Worm (Caenorhabditis elegans) whole organism, late embryonic: ENCODE data around the gene maph-1.3.

Source experiments
- C08G9.2 ChIP-seq: sonication (generic microtip); optimal IDR thresholded peaks from 2 replicates; lab custom pipeline; 2016; ENCODE audit warnings: mild to moderate bottlenecking, missing genetic modification characterization, moderate library complexity, missing compliant biosample characterization
- C38D4.7 ChIP-seq: fragments of 200-800 bp; sonication (Bioruptor generic); optimal IDR thresholded peaks from 2 replicates; lab custom pipeline; 2018; ENCODE audit warnings: mild to moderate bottlenecking, missing genetic modification characterization, moderate library complexity, missing compliant biosample characterization
- ceh-18 ChIP-seq: sonication (generic microtip); optimal IDR thresholded peaks from 2 replicates; lab custom pipeline; 2016; ENCODE audit warnings: missing genetic modification characterization, missing compliant biosample characterization
- ceh-22 ChIP-seq: sonication (generic microtip); optimal IDR thresholded peaks from 2 replicates; lab custom pipeline; 2017; ENCODE audit warnings: missing biosample characterization, missing genetic modification characterization
- ceh-31 ChIP-seq: sonication (generic microtip); optimal IDR thresholded peaks from 2 replicates; lab custom pipeline; 2016; ENCODE audit warnings: missing genetic modification characterization, missing compliant biosample characterization
- ceh-34 ChIP-seq: sonication (generic microtip); optimal IDR thresholded peaks from 2 replicates; lab custom pipeline; 2016; ENCODE audit warnings: mild to moderate bottlenecking, missing genetic modification characterization, missing compliant biosample characterization
- ceh-45 ChIP-seq: fragments of 200-800 bp; sonication (Bioruptor generic); IDR thresholded peaks from 2 replicates; pipeline ENCODE4 v1.3.6; 2022; ENCODE audit warnings: missing genetic modification reagents, missing genetic modification characterization, missing compliant biosample characterization
- ceh-48 ChIP-seq: sonication (generic microtip); optimal IDR thresholded peaks from 2 replicates; lab custom pipeline; 2016; ENCODE audit warnings: missing genetic modification characterization, inconsistent platforms, missing compliant biosample characterization
- ceh-6 ChIP-seq: fragments of 200-800 bp; sonication (Bioruptor generic); optimal IDR thresholded peaks from 2 replicates; lab custom pipeline; 2018; ENCODE audit warnings: mild to moderate bottlenecking, missing genetic modification characterization, missing compliant biosample characterization
- ceh-9 ChIP-seq: sonication (generic microtip); optimal IDR thresholded peaks from 2 replicates; lab custom pipeline; 2016; ENCODE audit warnings: mild to moderate bottlenecking, missing genetic modification characterization, inconsistent platforms, missing compliant biosample characterization
- dmd-4 ChIP-seq: sonication (generic microtip); optimal IDR thresholded peaks from 2 replicates; lab custom pipeline; 2016; ENCODE audit warnings: borderline replicate concordance, missing genetic modification characterization, missing compliant biosample characterization
- dve-1 ChIP-seq: sonication (generic microtip); optimal IDR thresholded peaks from 2 replicates; lab custom pipeline; 2017; ENCODE audit warnings: antibody characterized with exemption, mild to moderate bottlenecking, missing genetic modification characterization, missing compliant biosample characterization
- elt-4 ChIP-seq: sonication (generic microtip); optimal IDR thresholded peaks from 2 replicates; lab custom pipeline; 2016; ENCODE audit warnings: missing genetic modification characterization, missing compliant biosample characterization
- eyg-1 ChIP-seq: sonication (generic microtip); optimal IDR thresholded peaks from 2 replicates; lab custom pipeline; 2016; ENCODE audit warnings: missing genotype, missing genetic modification characterization, missing compliant biosample characterization
- fax-1 ChIP-seq: sonication (generic microtip); optimal IDR thresholded peaks from 2 replicates; lab custom pipeline; 2016; ENCODE audit warnings: missing genotype, missing genetic modification characterization, missing compliant biosample characterization
- gmeb-2 ChIP-seq: sonication (generic microtip); optimal IDR thresholded peaks from 2 replicates; lab custom pipeline; 2016; ENCODE audit warnings: missing genetic modification characterization, inconsistent platforms, missing compliant biosample characterization
- hlh-13 ChIP-seq: fragments of 200-800 bp; sonication (Bioruptor generic); optimal IDR thresholded peaks from 2 replicates; lab custom pipeline; 2018; ENCODE audit warnings: mild to moderate bottlenecking, missing genetic modification characterization, missing compliant biosample characterization
- hlh-15 ChIP-seq: sonication (generic microtip); optimal IDR thresholded peaks from 2 replicates; lab custom pipeline; 2016; ENCODE audit warnings: missing genetic modification characterization, missing compliant biosample characterization
- hlh-30 ChIP-seq: sonication (generic microtip); optimal IDR thresholded peaks from 2 replicates; lab custom pipeline; 2017; ENCODE audit warnings: antibody characterized with exemption, missing genetic modification characterization, missing compliant biosample characterization; ENCODE audit not compliant: insufficient read depth
- lim-6 ChIP-seq: sonication (generic microtip); optimal IDR thresholded peaks from 2 replicates; lab custom pipeline; 2016; ENCODE audit warnings: missing genetic modification characterization, missing compliant biosample characterization
- nhr-11 ChIP-seq: fragments of 150-350 bp; optimal IDR thresholded peaks from 2 replicates; lab custom pipeline; 2014; ENCODE audit warnings: missing biosample characterization, missing genetic modification characterization
- npax-4 ChIP-seq: sonication (generic microtip); optimal IDR thresholded peaks from 2 replicates; lab custom pipeline; 2016; ENCODE audit warnings: missing genetic modification characterization, missing compliant biosample characterization
- ref-2 ChIP-seq: sonication (generic microtip); optimal IDR thresholded peaks from 2 replicates; lab custom pipeline; 2016; ENCODE audit warnings: missing genetic modification characterization, missing compliant biosample characterization
- sdc-2 ChIP-seq: sonication (generic microtip); optimal IDR thresholded peaks from 2 replicates; lab custom pipeline; 2016; ENCODE audit warnings: missing genotype, missing genetic modification characterization, missing compliant biosample characterization
- sox-2 ChIP-seq: fragments of 200-800 bp; sonication (Bioruptor generic); IDR thresholded peaks from 2 replicates; pipeline ENCODE4 v1.3.6; 2022; ENCODE audit warnings: missing genetic modification reagents, missing genetic modification characterization, missing compliant biosample characterization
- sox-4 ChIP-seq: sonication (generic microtip); optimal IDR thresholded peaks from 2 replicates; lab custom pipeline; 2017; ENCODE audit warnings: mild to moderate bottlenecking, missing genetic modification characterization, inconsistent platforms, missing compliant biosample characterization
- syd-9 ChIP-seq: sonication (generic microtip); optimal IDR thresholded peaks from 2 replicates; lab custom pipeline; 2016; ENCODE audit warnings: mild to moderate bottlenecking, missing genetic modification characterization, moderate library complexity, missing compliant biosample characterization
- ttx-3 ChIP-seq: sonication (generic microtip); optimal IDR thresholded peaks from 2 replicates; lab custom pipeline; 2016; ENCODE audit warnings: missing genetic modification reagents, missing genetic modification characterization, missing compliant biosample characterization
- unc-3 ChIP-seq, 2 experiments: fragments of 200-800 bp in 1 of 2; sonication (Bioruptor generic) in 1 of 2; sonication (generic microtip) in 1 of 2; conservative IDR thresholded peaks in 1 of 2; optimal IDR thresholded peaks in 1 of 2; 2 replicates each; pipeline versions ENCODE4 v1.3.6 to Lab custom; 2016 to 2022; ENCODE audit warnings: missing compliant biosample characterization in 2 of 2, missing genetic modification characterization in 2 of 2, missing genetic modification reagents in 1 of 2
- unc-42 ChIP-seq: sonication (generic microtip); optimal IDR thresholded peaks from 2 replicates; lab custom pipeline; 2016; ENCODE audit warnings: missing genotype, missing genetic modification characterization, missing compliant biosample characterization
- unc-86 ChIP-seq: sonication (generic microtip); optimal IDR thresholded peaks from 2 replicates; lab custom pipeline; 2016; ENCODE audit warnings: missing genetic modification characterization, missing compliant biosample characterization
- zip-5 ChIP-seq: sonication (generic microtip); optimal IDR thresholded peaks from 2 replicates; lab custom pipeline; 2016; ENCODE audit warnings: missing genetic modification characterization, missing compliant biosample characterization
- ztf-16 ChIP-seq: sonication (generic microtip); optimal IDR thresholded peaks from 2 replicates; lab custom pipeline; 2017; ENCODE audit warnings: missing genetic modification characterization, missing compliant biosample characterization

The maph-1.3 gene

DNA sequence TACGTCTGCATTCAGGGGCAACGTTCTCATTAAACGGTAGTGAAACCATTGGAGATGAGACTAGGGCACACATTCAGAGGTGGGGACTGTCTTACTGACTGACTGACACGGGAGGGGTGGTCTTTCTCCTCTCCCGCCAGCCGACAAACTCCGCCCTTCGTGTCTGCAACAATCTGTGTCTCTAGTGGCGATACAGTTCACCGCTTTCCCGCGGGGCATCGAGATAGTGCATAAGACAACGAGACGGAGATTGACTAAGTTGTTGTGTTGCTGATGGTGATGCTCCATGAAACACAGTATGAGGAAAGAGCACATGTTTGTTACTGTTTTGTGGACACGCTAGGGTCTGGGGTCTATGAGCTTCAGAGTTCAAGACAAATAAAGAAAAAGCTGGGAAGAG lies 28.7 kb downstream of the maph-1.3 start (continued):
- TF ChIP-seq sdc-2 (tag; lab: Kevin White, UChicago) = peak; percentile 5
- TF ChIP-seq ztf-16 (tag; lab: Kevin White, UChicago) = no peak

DNA sequence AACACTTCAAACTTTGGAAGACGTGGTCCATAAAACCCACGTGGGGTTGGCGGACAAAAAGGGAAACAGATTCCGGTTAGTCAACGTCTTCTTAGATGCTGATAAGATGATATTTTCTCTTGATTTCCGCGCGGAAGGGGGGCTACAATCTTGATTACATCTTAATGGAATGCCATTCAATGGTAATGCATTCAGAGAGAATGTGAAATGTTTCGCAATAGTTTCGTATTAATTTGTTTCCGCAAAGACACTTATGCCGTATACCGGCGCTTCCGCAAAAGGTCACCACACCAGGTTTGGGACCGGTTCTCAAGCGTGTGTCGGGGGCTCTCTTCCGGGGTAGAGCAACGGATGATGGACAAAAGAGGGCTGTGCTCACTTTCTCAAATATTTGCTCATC lies 29.8 kb downstream of the maph-1.3 start:
- no peak for TF ChIP-seq ceh-48
- TF ChIP-seq unc-86 (tag; lab: Kevin White, UChicago) = no peak
- TF ChIP-seq ceh-34 (tag; lab: Kevin White, UChicago) = no peak
- TF ChIP-seq syd-9 (tag; lab: Kevin White, UChicago) = no peak
- no peak for TF ChIP-seq npax-4 (tag; lab: Kevin White, UChicago)
- no peak for TF ChIP-seq ceh-6 (GFP tag; lab: Kevin White, UChicago)
- TF ChIP-seq ttx-3 (tag; lab: Kevin White, UChicago) = no peak
- no peak for TF ChIP-seq nhr-11 (tag; lab: Kevin White, UChicago)

DNA sequence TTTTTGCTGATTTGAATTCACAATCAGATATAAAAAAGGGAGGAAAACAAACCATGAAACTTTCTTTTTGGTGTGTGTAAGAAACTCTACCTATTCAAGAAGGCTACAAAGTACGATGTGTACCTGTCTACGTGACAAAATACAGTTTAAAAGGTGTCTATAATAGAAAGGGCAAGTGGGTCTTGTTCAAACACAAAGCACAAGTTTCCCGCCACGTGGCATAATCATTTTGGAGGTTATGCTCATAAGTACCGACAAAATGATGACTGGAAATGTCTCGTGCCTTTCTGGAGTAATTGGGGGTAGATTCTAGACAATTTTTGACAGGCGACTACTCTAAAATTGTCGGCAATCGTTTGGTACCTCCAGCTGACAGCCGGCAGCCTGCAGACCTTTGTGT lies 30.2 kb downstream of the maph-1.3 start:
- TF ChIP-seq eyg-1 (tag; lab: Kevin White, UChicago) (no peak), ceh-48 (no peak), elt-4 (tag; lab: Kevin White, UChicago) (no peak), hlh-15 (tag; lab: Kevin White, UChicago) (no peak), sdc-2 (tag; lab: Kevin White, UChicago) (no peak), lim-6 (tag; lab: Kevin White, UChicago) (no peak), C38D4.7 (GFP tag; lab: Kevin White, UChicago) (no peak), sox-2 (no peak), dve-1 (no peak), ceh-31 (tag; lab: Kevin White, UChicago) (no peak), hlh-13 (GFP tag; lab: Kevin White, UChicago) (no peak), ceh-18 (tag; lab: Kevin White, UChicago) (no peak), ceh-9 (no peak), zip-5 (tag; lab: Kevin White, UChicago) (no peak), gmeb-2 (tag; lab: Kevin White, UChicago) (no peak)

DNA sequence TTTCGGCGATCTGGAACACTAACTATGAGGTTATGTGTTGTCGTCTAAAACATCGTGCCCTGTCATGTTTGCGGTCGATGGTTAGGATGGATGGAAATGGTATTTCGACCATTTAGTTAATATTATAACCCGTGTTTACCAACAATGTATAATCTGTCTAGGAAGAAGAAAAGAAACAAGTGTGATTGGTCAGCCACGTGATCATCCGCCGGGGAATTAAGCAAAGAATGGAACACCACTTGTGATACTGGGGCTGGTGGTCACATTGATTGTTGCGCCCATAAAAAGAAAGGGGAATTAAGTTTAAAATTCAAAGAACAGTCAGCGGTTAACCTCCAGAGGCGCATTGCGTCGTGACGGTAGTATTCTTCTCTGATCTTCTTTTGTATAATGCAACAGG lies 30.9 kb downstream of the maph-1.3 start:
- TF ChIP-seq hlh-30 (peak; percentile 48), gmeb-2 (tag; lab: Kevin White, UChicago) (no peak)

DNA sequence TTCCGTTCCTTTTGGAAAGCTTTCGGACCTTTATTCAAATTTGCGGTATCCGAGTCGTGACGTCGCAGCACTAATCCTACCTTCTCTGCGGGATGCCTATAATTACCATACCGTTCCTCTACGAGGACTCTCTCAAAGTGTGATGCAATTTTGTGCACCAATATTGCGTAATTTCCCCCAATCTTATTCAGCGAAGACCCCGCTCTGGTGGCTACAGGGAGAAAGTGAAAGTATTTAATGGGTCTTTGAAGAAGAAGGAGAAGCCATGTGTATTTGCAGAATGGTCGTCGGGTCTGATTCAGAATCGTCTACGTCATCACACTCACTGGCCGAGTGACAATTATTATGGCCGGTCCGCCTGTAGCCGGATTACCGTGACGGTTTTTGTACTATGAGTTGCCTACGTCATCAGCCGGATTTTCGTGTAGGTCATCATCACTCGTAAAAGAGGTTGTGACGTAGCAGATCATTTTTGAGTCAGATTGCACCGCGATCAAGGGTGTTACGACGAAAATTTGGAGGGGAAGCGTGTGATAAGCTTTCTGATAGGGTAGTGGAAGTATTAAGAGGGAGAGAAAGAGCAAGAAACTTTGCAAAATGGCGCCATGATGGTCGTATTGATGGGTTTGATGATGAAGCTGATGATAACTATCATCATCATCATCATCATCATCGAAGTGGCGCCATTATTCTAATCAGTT lies 31.7 kb downstream of the maph-1.3 start:
- TF ChIP-seq ceh-22 (tag; lab: Kevin White, UChicago) = no peak
- TF ChIP-seq ceh-45 (GFP tag; lab: Robert Waterston, UW) = no peak
- TF ChIP-seq unc-3 (GFP tag; conservative IDR thresholded peaks at IDR 0.05; lab: Robert Waterston, UW) = no peak
- TF ChIP-seq unc-3 (tag; optimal IDR thresholded peaks at IDR 0.05; lab: Kevin White, UChicago) = no peak
- no peak for TF ChIP-seq syd-9 (tag; lab: Kevin White, UChicago)
- TF ChIP-seq ceh-6 (GFP tag; lab: Kevin White, UChicago) = no peak
- TF ChIP-seq ref-2 (tag; lab: Kevin White, UChicago) = peak; percentile 78
- no peak for TF ChIP-seq dmd-4 (tag; lab: Kevin White, UChicago)
- TF ChIP-seq fax-1 = no peak
- no peak for TF ChIP-seq C08G9.2 (tag; lab: Kevin White, UChicago)
- TF ChIP-seq sox-4 (tag; lab: Kevin White, UChicago) = no peak
- no peak for TF ChIP-seq dve-1
- TF ChIP-seq unc-42 (tag; lab: Kevin White, UChicago) = no peak
- peak; percentile 32 for TF ChIP-seq ceh-31 (tag; lab: Kevin White, UChicago)
- no peak for TF ChIP-seq elt-4 (tag; lab: Kevin White, UChicago)
